Fruit fly (Drosophila melanogaster) whole organism, pupa: ENCODE results near the gene ple.
A peak's percentile ranks its signal among the peaks of the same experiment; 100 is the strongest.

Source experiments
- CG14655 ChIP-seq: fragments of 200-800 bp; sonication (Bioruptor generic); optimal IDR thresholded peaks from 3 replicates; lab custom pipeline; 2017; ENCODE audit warnings: mild to moderate bottlenecking, missing biosample characterization, missing genetic modification reagents, missing genetic modification characterization
- CG4496 ChIP-seq: fragments of 200-800 bp; sonication (Bioruptor generic); IDR thresholded peaks from 3 replicates; pipeline ENCODE4 v1.3.6; 2022; ENCODE audit warnings: missing biosample characterization, missing genetic modification characterization
- EcR ChIP-seq: fragments of 200-800 bp; sonication (Bioruptor generic); optimal IDR thresholded peaks from 3 replicates; lab custom pipeline; 2019; ENCODE audit warnings: missing biosample characterization, missing genetic modification characterization, mild to moderate bottlenecking, moderate library complexity, missing genetic modification reagents
- Snoo ChIP-seq: fragments of 200-800 bp; sonication (Bioruptor generic); optimal IDR thresholded peaks from 3 replicates; lab custom pipeline; 2017; ENCODE audit warnings: missing biosample characterization, mild to moderate bottlenecking, missing genetic modification characterization, inconsistent platforms

DNA sequence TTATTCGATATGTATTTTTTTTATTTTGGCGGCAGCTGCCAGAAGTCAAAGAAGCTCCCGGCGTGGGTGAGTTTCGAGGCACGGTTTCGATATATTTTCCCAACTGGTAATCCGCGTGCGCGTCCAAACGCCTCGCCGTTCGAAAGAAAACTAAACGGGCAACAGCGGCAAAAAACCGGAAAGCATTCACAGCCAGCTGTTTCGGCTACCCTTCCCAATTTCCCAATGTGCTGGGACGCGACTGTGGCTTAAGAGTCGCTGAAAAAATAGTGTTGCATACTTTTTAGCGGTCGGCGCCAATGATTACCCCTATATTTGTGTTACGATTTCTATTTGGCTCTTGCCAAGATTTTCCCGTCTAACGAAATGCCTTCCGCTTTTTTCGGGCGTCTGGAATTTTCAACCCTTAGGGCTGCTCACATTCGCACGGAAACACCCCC is 15.9 kb downstream of the ple start, which contains the start of gene SP1173:
- TF ChIP-seq CG4496 (GFP tag; lab: Robert Waterston, UW) (peak; percentile 74; the same call in 2 of the 3 replicates), EcR (no peak), Snoo (tag; lab: Kevin White, UChicago) (no peak), CG14655 (GFP tag; lab: Kevin White, UChicago) (no peak)
